Worm (Caenorhabditis elegans): ENCODE measurements around the gene C25A11.2.

- no peak for TF ChIP-seq dao-5 (tag; optimal IDR thresholded peaks at IDR 0.05)
- TF ChIP-seq W03F9.2 (tag; optimal IDR thresholded peaks at IDR 0.05) = no peak
- TF ChIP-seq him-1 (tag; optimal IDR thresholded peaks at IDR 0.05) = no peak
These were observed 44.8 kb upstream of the C25A11.2 start for ce11 chrX:9069070-9069469.

Measured in whole organism, L4/young adult.